Worm (Caenorhabditis elegans) whole organism, L4 larva: ENCODE measurements around the gene cyn-12.
A peak's percentile ranks its signal among the peaks of the same experiment; 100 is the strongest.

ENCODE experiments used
- T26A8.4 ChIP-seq: fragments of 200-800 bp; sonication (Bioruptor generic); IDR thresholded peaks from 2 replicates; pipeline ENCODE4 v1.3.6; 2022; ENCODE audit warnings: missing genetic modification characterization, missing compliant biosample characterization
- Y105C5A.15 ChIP-seq: fragments of 200-800 bp; sonication (Bioruptor generic); IDR thresholded peaks from 2 replicates; pipeline ENCODE4 v1.3.6; 2022; ENCODE audit warnings: missing genetic modification characterization, missing compliant biosample characterization
- Y5F2A.4 ChIP-seq: fragments of 200-800 bp; sonication (Bioruptor generic); optimal IDR thresholded peaks from 2 replicates; lab custom pipeline; 2018; ENCODE audit warnings: mild to moderate bottlenecking, missing genetic modification characterization, missing compliant biosample characterization
- ZK337.2 ChIP-seq: fragments of 200-800 bp; sonication (Bioruptor generic); IDR thresholded peaks from 2 replicates; pipeline ENCODE4 v1.3.6; 2022; ENCODE audit warnings: missing genetic modification reagents, missing genetic modification characterization, missing compliant biosample characterization
- aha-1 ChIP-seq: fragments of 150-350 bp; peaks from one replicate; lab custom pipeline; 2014; ENCODE audit warnings: missing biosample characterization, missing genetic modification characterization
- arid-1 ChIP-seq: fragments of 200-800 bp; sonication (Bioruptor generic); conservative IDR thresholded peaks from 2 replicates; pipeline ENCODE4 v1.3.6; 2022; ENCODE audit warnings: missing genetic modification reagents, missing genetic modification characterization, missing compliant biosample characterization
- attf-4 ChIP-seq: sonication (generic microtip); optimal IDR thresholded peaks from 3 replicates; lab custom pipeline; 2017; ENCODE audit warnings: missing biosample characterization, missing genetic modification characterization
- ceh-82 ChIP-seq: sonication (generic microtip); optimal IDR thresholded peaks from 2 replicates; lab custom pipeline; 2017; ENCODE audit warnings: missing biosample characterization, missing genetic modification characterization
- cey-2 ChIP-seq: sonication (generic microtip); optimal IDR thresholded peaks from 3 replicates; lab custom pipeline; 2017; ENCODE audit warnings: missing genetic modification characterization, mild to moderate bottlenecking, missing compliant biosample characterization, antibody characterized with exemption, borderline replicate concordance; ENCODE audit not compliant: insufficient read depth
- ctbp-1 ChIP-seq: fragments of 200-800 bp; sonication (Bioruptor generic); IDR thresholded peaks from 2 replicates; pipeline ENCODE4 v1.3.6; 2022; ENCODE audit warnings: missing genetic modification reagents, missing genetic modification characterization, missing compliant biosample characterization
- daf-12 ChIP-seq: fragments of 150-350 bp; optimal IDR thresholded peaks from 2 replicates; lab custom pipeline; 2014; ENCODE audit warnings: missing biosample characterization, missing genetic modification reagents, missing genetic modification characterization
- daf-16 ChIP-seq, 3 experiments: sonication (generic microtip); optimal IDR thresholded peaks; 2 replicates each; lab custom pipeline; 2016 to 2017; ENCODE audit warnings: missing genetic modification characterization in 3 of 3, missing genetic modification reagents in 3 of 3, mild to moderate bottlenecking in 2 of 3, missing compliant biosample characterization in 2 of 3, missing biosample characterization in 1 of 3, moderate library complexity in 1 of 3
- dmd-9 ChIP-seq: fragments of 200-800 bp; sonication (Bioruptor generic); IDR thresholded peaks from 2 replicates; pipeline ENCODE4 v1.3.6; 2022; ENCODE audit warnings: missing genetic modification reagents, missing genetic modification characterization, missing compliant biosample characterization
- dpl-1 ChIP-seq: fragments of 150-350 bp; optimal IDR thresholded peaks from 2 replicates; lab custom pipeline; 2014; ENCODE audit warnings: missing biosample characterization, missing genetic modification reagents, missing genetic modification characterization
- duxl-1 ChIP-seq: sonication (generic microtip); optimal IDR thresholded peaks from 2 replicates; lab custom pipeline; 2016; ENCODE audit warnings: mild to moderate bottlenecking, missing genetic modification characterization, moderate library complexity, missing compliant biosample characterization; ENCODE audit not compliant: poor library complexity
- dve-1 ChIP-seq: sonication (generic microtip); optimal IDR thresholded peaks from 2 replicates; lab custom pipeline; 2017; ENCODE audit warnings: antibody characterized with exemption, mild to moderate bottlenecking, missing genetic modification characterization, missing compliant biosample characterization; ENCODE audit not compliant: insufficient read depth
- fkh-10 ChIP-seq: fragments of 150-350 bp; optimal IDR thresholded peaks from 2 replicates; lab custom pipeline; 2014; ENCODE audit warnings: missing biosample characterization, missing genetic modification reagents, missing genetic modification characterization
- hlh-11 ChIP-seq: fragments of 200-800 bp; sonication (Bioruptor generic); optimal IDR thresholded peaks from 2 replicates; lab custom pipeline; 2018; ENCODE audit warnings: mild to moderate bottlenecking, missing genetic modification characterization, missing compliant biosample characterization
- jun-1 ChIP-seq: fragments of 150-350 bp; optimal IDR thresholded peaks from 2 replicates; lab custom pipeline; 2014; ENCODE audit warnings: missing biosample characterization, missing genetic modification reagents, missing genetic modification characterization
- lir-3 ChIP-seq: sonication (generic microtip); optimal IDR thresholded peaks from 2 replicates; lab custom pipeline; 2016; ENCODE audit warnings: mild to moderate bottlenecking, missing genetic modification characterization, missing compliant biosample characterization
- mdl-1 ChIP-seq, 2 experiments: fragments of 150-350 bp in 1 of 2; sonication (generic microtip) in 1 of 2; optimal IDR thresholded peaks; 2 replicates each; lab custom pipeline; 2014 to 2017; ENCODE audit warnings: missing biosample characterization in 2 of 2, missing genetic modification characterization in 2 of 2
- mdt-29 ChIP-seq: fragments of 200-800 bp; sonication (Bioruptor generic); IDR thresholded peaks from 2 replicates; pipeline ENCODE4 v1.3.6; 2022; ENCODE audit warnings: missing genetic modification reagents, missing genetic modification characterization, missing compliant biosample characterization
- mep-1 ChIP-seq: fragments of 150-350 bp; sonication (generic microtip); optimal IDR thresholded peaks from 3 replicates; lab custom pipeline; 2014; ENCODE audit warnings: missing biosample characterization, missing genetic modification characterization
- mes-2 ChIP-seq: sonication (generic microtip); optimal IDR thresholded peaks from 2 replicates; lab custom pipeline; 2016; ENCODE audit warnings: missing genotype, mild to moderate bottlenecking, missing genetic modification characterization, missing compliant biosample characterization; ENCODE audit not compliant: poor library complexity, severe bottlenecking
- nhr-41 ChIP-seq: fragments of 200-800 bp; sonication (Bioruptor generic); IDR thresholded peaks from 2 replicates; pipeline ENCODE4 v1.3.6; 2022; ENCODE audit warnings: missing genetic modification reagents, missing genetic modification characterization, missing compliant biosample characterization
- nhr-76 ChIP-seq: fragments of 150-350 bp; optimal IDR thresholded peaks from 2 replicates; lab custom pipeline; 2014; ENCODE audit warnings: missing biosample characterization, missing genetic modification characterization
- nhr-77 ChIP-seq: fragments of 150-350 bp; optimal IDR thresholded peaks from 2 replicates; lab custom pipeline; 2014; ENCODE audit warnings: missing biosample characterization, missing genetic modification characterization
- saeg-2 ChIP-seq: fragments of 200-800 bp; sonication (Bioruptor generic); IDR thresholded peaks from 2 replicates; pipeline ENCODE4 v1.3.6; 2022; ENCODE audit warnings: missing genetic modification reagents, missing genetic modification characterization, missing compliant biosample characterization
- sdz-12 ChIP-seq: fragments of 200-800 bp; sonication (Bioruptor generic); optimal IDR thresholded peaks from 2 replicates; lab custom pipeline; 2018; ENCODE audit warnings: mild to moderate bottlenecking, missing genetic modification characterization, missing compliant biosample characterization
- snpc-4 ChIP-seq: fragments of 150-350 bp; optimal IDR thresholded peaks from 2 replicates; lab custom pipeline; 2014; ENCODE audit warnings: missing biosample characterization, missing genetic modification characterization
- unc-130 ChIP-seq: sonication (generic microtip); optimal IDR thresholded peaks from 2 replicates; lab custom pipeline; 2016; ENCODE audit warnings: missing genetic modification reagents, missing genetic modification characterization, missing compliant biosample characterization
- unc-62 ChIP-seq, 3 experiments: fragments of 150-350 bp in 1 of 3; sonication (generic microtip); optimal IDR thresholded peaks in 2 of 3; peaks in 1 of 3; 1 replicate in 1 of 3; 2 replicates in 2 of 3; lab custom pipeline; 2014 to 2017; ENCODE audit warnings: missing biosample characterization in 3 of 3, missing genetic modification characterization in 3 of 3, missing genetic modification reagents in 3 of 3, missing genotype in 1 of 3
- zip-11 ChIP-seq: fragments of 200-800 bp; sonication (Bioruptor generic); IDR thresholded peaks from 2 replicates; pipeline ENCODE4 v1.3.6; 2022; ENCODE audit warnings: missing genetic modification characterization, missing compliant biosample characterization
- ztf-7 ChIP-seq: fragments of 150-350 bp; optimal IDR thresholded peaks from 2 replicates; lab custom pipeline; 2014; ENCODE audit warnings: missing biosample characterization, missing genetic modification characterization

The cyn-12 gene

ce11 chrIV:7180304-7180703, 47.3 kb upstream of the cyn-12 start, which contains the start of gene cest-10 (continued):
- no peak for TF ChIP-seq Y5F2A.4 (GFP tag; lab: Kevin White, UChicago)
- no peak for TF ChIP-seq jun-1 (tag; lab: Kevin White, UChicago)
- TF ChIP-seq ztf-7: no peak
- no peak for TF ChIP-seq nhr-41 (GFP tag; lab: Robert Waterston, UW)
- TF ChIP-seq daf-16 (GFP tag; optimal IDR thresholded peaks at IDR 0.05; lab: Kevin White, UChicago): peak in 1 of 2 experiments; percentile 67
- TF ChIP-seq daf-16 (tag; optimal IDR thresholded peaks at IDR 0.05; lab: Kevin White, UChicago): peak; percentile 93
- TF ChIP-seq hlh-11 (tag; lab: Kevin White, UChicago): peak; percentile 68
- no peak for TF ChIP-seq ctbp-1 (GFP tag; lab: Robert Waterston, UW)
- TF ChIP-seq saeg-2 (GFP tag; lab: Robert Waterston, UW): no peak

DNA sequence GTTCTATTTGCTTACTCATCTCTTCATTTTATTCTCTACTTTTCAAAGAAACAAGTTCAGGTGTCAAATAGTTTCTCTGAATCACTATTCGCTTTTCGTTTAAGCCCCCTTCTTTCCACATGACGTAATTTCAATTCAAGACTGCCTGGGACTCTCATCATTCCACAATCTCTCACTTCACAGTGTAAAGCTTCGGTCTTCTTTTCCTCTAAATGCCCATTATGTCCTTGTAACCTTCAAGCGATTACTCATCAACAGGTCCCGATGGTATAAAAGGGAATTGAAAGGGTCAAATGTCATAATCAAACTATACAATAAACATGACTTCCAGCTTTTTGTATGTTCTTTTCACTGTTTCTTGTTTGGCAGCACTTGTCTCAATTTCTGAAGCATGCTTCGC, 45.9 kb upstream of the cyn-12 start, which contains the start of gene C42D4.3:
TSS of gene C42D4.3 (plus strand) at position 298 of the 400 bp plus-strand sequence.
- no peak for TF ChIP-seq ZK337.2 (GFP tag; lab: Robert Waterston, UW)
- TF ChIP-seq cey-2 (tag; lab: Kevin White, UChicago): peak; percentile 70
- TF ChIP-seq mes-2 (tag; lab: Kevin White, UChicago): no peak
- peak; percentile 30 for TF ChIP-seq dve-1 (tag; lab: Kevin White, UChicago)
- TF ChIP-seq, all 104 proteins: peak for 2

DNA sequence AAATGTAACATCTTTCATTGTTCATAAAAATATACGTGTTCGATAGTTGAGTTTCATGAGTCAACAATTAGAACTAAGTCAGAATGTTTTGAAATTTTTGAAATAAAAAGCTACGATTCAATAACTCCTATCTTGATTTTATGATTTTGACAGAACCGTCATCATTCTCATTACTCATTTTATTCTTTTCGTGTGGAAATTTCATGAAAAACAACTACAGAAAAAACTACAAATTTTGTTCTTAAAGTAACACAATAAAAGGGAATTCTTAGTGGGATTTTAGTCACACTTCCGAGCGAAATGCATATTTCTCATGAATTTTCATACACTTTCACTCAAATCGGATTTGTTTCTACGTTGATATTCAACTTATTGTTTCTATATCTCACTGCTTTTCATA, 43.9 kb upstream of the cyn-12 start, which contains the start of gene str-44:
TSS of gene str-44 (plus strand) at position 301 of the 400 bp plus-strand sequence.
- TF ChIP-seq dve-1 (tag; lab: Kevin White, UChicago) (no peak), unc-62 (GFP tag; optimal IDR thresholded peaks at IDR 0.05 in 1 of 2; lab: Kevin White, UChicago) (no peak), unc-62 (tag; optimal IDR thresholded peaks at IDR 0.05; lab: Kevin White, UChicago) (no peak), unc-130 (GFP tag; lab: Kevin White, UChicago) (no peak), ceh-82 (tag; lab: Kevin White, UChicago) (no peak), snpc-4 (no peak), nhr-77 (tag; lab: Kevin White, UChicago) (no peak), mdt-29 (GFP tag; lab: Robert Waterston, UW) (no peak), lir-3 (tag; lab: Kevin White, UChicago) (no peak), Y5F2A.4 (GFP tag; lab: Kevin White, UChicago) (no peak), sdz-12 (GFP tag; lab: Kevin White, UChicago) (no peak), T26A8.4 (GFP tag; lab: Robert Waterston, UW) (no peak), arid-1 (GFP tag; lab: Robert Waterston, UW) (no peak), zip-11 (GFP tag; lab: Robert Waterston, UW) (no peak), ztf-7 (no peak), mep-1 (tag; lab: Kevin White, UChicago) (no peak), daf-12 (no peak)

- TF ChIP-seq zip-11 (GFP tag; lab: Robert Waterston, UW): no peak
- TF ChIP-seq duxl-1 (tag; lab: Kevin White, UChicago): no peak
- no peak for TF ChIP-seq attf-4 (tag; lab: Kevin White, UChicago)
- TF ChIP-seq ZK337.2 (GFP tag; lab: Robert Waterston, UW): no peak
- no peak for TF ChIP-seq snpc-4
Measured at ce11 chrIV:7175346-7175745, 42.3 kb upstream of the cyn-12 start, which contains the start of gene C42D4.19. Gene C42D4.19 (plus strand): TSS chrIV:7175646.

DNA sequence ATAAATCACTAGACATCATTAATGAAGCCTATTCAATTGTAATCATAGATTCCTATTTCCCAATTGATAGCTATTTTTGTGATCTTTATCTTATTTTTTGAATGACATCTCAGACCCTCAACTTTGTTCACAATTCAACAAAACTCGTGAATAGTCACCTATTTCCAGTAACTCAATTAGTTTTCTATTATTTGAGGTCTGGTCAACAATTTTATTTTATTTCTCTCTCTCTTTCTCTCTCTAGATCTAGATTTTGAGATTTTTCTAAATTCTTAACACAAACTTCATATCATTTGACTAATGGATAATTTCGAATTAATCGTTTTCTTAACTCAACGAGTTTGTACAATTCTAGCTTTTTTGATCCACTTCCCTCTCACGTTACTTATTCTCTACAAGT, 40.5 kb upstream of the cyn-12 start, which contains the start of gene str-1:
TSS of gene str-1 (plus strand) at position 301 of the 400 bp plus-strand sequence.
- TF ChIP-seq mdl-1 (tag; optimal IDR thresholded peaks at IDR 0.05; lab: Kevin White, UChicago) (no peak), fkh-10 (no peak), saeg-2 (GFP tag; lab: Robert Waterston, UW) (no peak), Y105C5A.15 (GFP tag; lab: Robert Waterston, UW) (no peak), aha-1 (tag; lab: Kevin White, UChicago) (no peak), nhr-76 (tag; lab: Kevin White, UChicago) (no peak), sdz-12 (GFP tag; lab: Kevin White, UChicago) (no peak), dmd-9 (GFP tag; lab: Robert Waterston, UW) (no peak), cey-2 (tag; lab: Kevin White, UChicago) (no peak), dpl-1 (GFP tag; lab: Kevin White, UChicago) (no peak)
